Worm (Caenorhabditis elegans): Measurements from ENCODE around the gene ceh-1.

DNA sequence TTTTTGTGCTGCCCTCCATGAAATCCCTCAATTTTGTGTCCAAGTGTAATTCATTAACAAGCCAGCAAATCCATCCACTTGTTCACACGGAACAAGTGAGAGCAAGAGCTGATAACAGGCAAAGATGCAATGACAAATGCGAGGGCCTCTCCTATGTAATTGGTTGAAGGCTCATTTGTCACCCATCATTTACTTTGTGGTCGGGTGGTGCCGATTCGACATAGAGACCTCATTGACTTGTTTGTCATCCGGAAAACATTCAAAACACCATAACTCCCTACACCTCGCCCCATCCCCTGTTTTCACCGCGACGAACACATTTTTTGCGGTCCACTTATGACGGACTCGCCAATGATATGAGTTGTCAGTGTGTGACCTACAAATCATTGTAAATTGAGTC, 2.5 kb downstream of the ceh-1 start:
- TF ChIP-seq tra-4 (tag; optimal IDR thresholded peaks at IDR 0.05) (no peak), ama-1 (optimal IDR thresholded peaks at IDR 0.05) (no peak), tbx-37 (GFP tag; conservative IDR thresholded peaks at IDR 0.05) (no peak), hnd-1 (tag; optimal IDR thresholded peaks at IDR 0.05) (no peak), pes-1 (GFP tag; IDR thresholded peaks at IDR 0.05) (no peak), tbx-11 (GFP tag; IDR thresholded peaks at IDR 0.05) (no peak), F13C5.2 (tag; optimal IDR thresholded peaks at IDR 0.05) (no peak), flt-1 (GFP tag; IDR thresholded peaks at IDR 0.05) (no peak), ceh-13 (GFP tag; optimal IDR thresholded peaks at IDR 0.05) (no peak), scrt-1 (GFP tag; IDR thresholded peaks at IDR 0.05) (no peak), sea-1 (GFP tag; conservative IDR thresholded peaks at IDR 0.05) (no peak)

All from whole organism, early embryonic.